Worm (Caenorhabditis elegans): ENCODE data around the gene rnp-1.

- no peak for TF ChIP-seq ama-1 (optimal IDR thresholded peaks at IDR 0.05)
- TF ChIP-seq ZK546.5 (tag; optimal IDR thresholded peaks at IDR 0.05): no peak
- no peak for TF ChIP-seq elt-3 (tag; optimal IDR thresholded peaks at IDR 0.05)
Observed at ce11 chrV:12179338-12179737, 12.7 kb upstream of the rnp-1 start, which contains the start of gene clec-224.

Measured in whole organism, L3 larva.